Worm (Caenorhabditis elegans) whole organism, early embryonic: ENCODE measurements around the gene gei-15.

Source experiments
- B0310.2 ChIP-seq: sonication (generic microtip); optimal IDR thresholded peaks from 2 replicates; lab custom pipeline; 2016; ENCODE audit warnings: mild to moderate bottlenecking, missing genetic modification characterization, missing compliant biosample characterization
- F13C5.2 ChIP-seq: sonication (generic microtip); optimal IDR thresholded peaks from 2 replicates; lab custom pipeline; 2017; ENCODE audit warnings: mild to moderate bottlenecking, missing genetic modification characterization, inconsistent platforms, missing compliant biosample characterization
- aly-1 ChIP-seq: sonication (generic microtip); optimal IDR thresholded peaks from 2 replicates; lab custom pipeline; 2016; ENCODE audit warnings: missing genetic modification characterization, missing compliant biosample characterization
- ama-1 ChIP-seq: fragments of 150-350 bp; optimal IDR thresholded peaks from 2 replicates; lab custom pipeline; 2014
- ceh-13 ChIP-seq: fragments of 200-800 bp; sonication (Bioruptor generic); optimal IDR thresholded peaks from 2 replicates; lab custom pipeline; 2018; ENCODE audit warnings: mild to moderate bottlenecking, missing genetic modification characterization, missing compliant biosample characterization
- ceh-36 ChIP-seq: sonication (generic microtip); optimal IDR thresholded peaks from 2 replicates; lab custom pipeline; 2016; ENCODE audit warnings: missing genetic modification characterization, inconsistent platforms, missing compliant biosample characterization
- ets-7 ChIP-seq: sonication (generic microtip); optimal IDR thresholded peaks from 2 replicates; lab custom pipeline; 2016; ENCODE audit warnings: missing genotype, missing genetic modification characterization, missing compliant biosample characterization
- flt-1 ChIP-seq: fragments of 200-800 bp; sonication (Bioruptor generic); IDR thresholded peaks from 2 replicates; pipeline ENCODE4 v1.3.6; 2022; ENCODE audit warnings: missing genetic modification characterization, missing compliant biosample characterization
- hmbx-1 ChIP-seq: sonication (generic microtip); optimal IDR thresholded peaks from 2 replicates; lab custom pipeline; 2016; ENCODE audit warnings: mild to moderate bottlenecking, missing genetic modification characterization, missing compliant biosample characterization
- hmg-4 ChIP-seq: fragments of 200-800 bp; sonication (Bioruptor generic); optimal IDR thresholded peaks from 2 replicates; lab custom pipeline; 2018; ENCODE audit warnings: mild to moderate bottlenecking, missing genetic modification characterization, missing compliant biosample characterization
- hnd-1 ChIP-seq: sonication (generic microtip); optimal IDR thresholded peaks from 2 replicates; lab custom pipeline; 2016; ENCODE audit warnings: missing genetic modification characterization, missing compliant biosample characterization
- pes-1 ChIP-seq: fragments of 200-800 bp; sonication (Bioruptor generic); IDR thresholded peaks from 2 replicates; pipeline ENCODE4 v1.3.6; 2022; ENCODE audit warnings: missing genetic modification reagents, missing genetic modification characterization, missing compliant biosample characterization
- scrt-1 ChIP-seq: fragments of 200-800 bp; sonication (Bioruptor generic); IDR thresholded peaks from 2 replicates; pipeline ENCODE4 v1.3.6; 2022; ENCODE audit warnings: missing genetic modification characterization, missing compliant biosample characterization
- sea-1 ChIP-seq: fragments of 200-800 bp; sonication (Bioruptor generic); conservative IDR thresholded peaks from 2 replicates; pipeline ENCODE4 v1.3.6; 2022; ENCODE audit warnings: missing genetic modification characterization, missing compliant biosample characterization
- tbx-11 ChIP-seq: fragments of 200-800 bp; sonication (Bioruptor generic); IDR thresholded peaks from 2 replicates; pipeline ENCODE4 v1.3.6; 2022; ENCODE audit warnings: missing genetic modification characterization, missing compliant biosample characterization
- tbx-37 ChIP-seq: fragments of 200-800 bp; sonication (Bioruptor generic); conservative IDR thresholded peaks from 2 replicates; pipeline ENCODE4 v1.3.6; 2022; ENCODE audit warnings: missing genetic modification reagents, missing genetic modification characterization, missing compliant biosample characterization
- tra-4 ChIP-seq: sonication (generic microtip); optimal IDR thresholded peaks from 2 replicates; lab custom pipeline; 2017; ENCODE audit warnings: missing genetic modification characterization, missing compliant biosample characterization

The gei-15 gene

DNA sequence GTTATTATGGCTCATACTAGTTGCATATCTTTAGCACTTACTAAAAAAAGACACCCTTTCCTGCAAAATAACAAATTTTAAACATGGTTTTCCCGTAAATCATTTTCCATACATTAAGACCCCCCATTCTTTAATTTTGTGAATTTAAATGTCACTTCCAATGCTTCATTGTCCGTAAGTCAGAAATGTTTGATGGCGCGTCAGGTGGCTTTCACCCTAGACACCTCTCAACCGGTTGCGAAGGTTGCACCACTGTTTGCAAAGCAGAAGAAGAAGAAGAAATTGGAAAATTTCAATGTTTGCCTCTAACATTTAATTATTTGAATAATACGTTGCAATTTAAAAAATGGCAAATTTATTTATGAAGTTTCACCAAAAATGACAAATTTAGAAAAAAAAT, 21.5 kb downstream of the gei-15 start:
- TF ChIP-seq ceh-13 (GFP tag; lab: Kevin White, UChicago) (no peak), aly-1 (no peak), pes-1 (GFP tag; lab: Robert Waterston, UW) (no peak), ama-1 (no peak), sea-1 (GFP tag; lab: Robert Waterston, UW) (no peak), flt-1 (no peak), tbx-37 (no peak), ets-7 (tag; lab: Kevin White, UChicago) (no peak)

- TF ChIP-seq hmbx-1 (tag; lab: Kevin White, UChicago) (no peak), tbx-37 (no peak), B0310.2 (no peak)
Measured at ce11 chrX:6799776-6800175, 23.3 kb downstream of the gei-15 start, which contains the start of gene M03A8.3. TSS of gene M03A8.3 (plus strand) at chrX:6800053.

- TF ChIP-seq F13C5.2 (tag; lab: Kevin White, UChicago) = no peak
Measured at ce11 chrX:6795843-6796521, 27.1 kb downstream of the gei-15 start.

DNA sequence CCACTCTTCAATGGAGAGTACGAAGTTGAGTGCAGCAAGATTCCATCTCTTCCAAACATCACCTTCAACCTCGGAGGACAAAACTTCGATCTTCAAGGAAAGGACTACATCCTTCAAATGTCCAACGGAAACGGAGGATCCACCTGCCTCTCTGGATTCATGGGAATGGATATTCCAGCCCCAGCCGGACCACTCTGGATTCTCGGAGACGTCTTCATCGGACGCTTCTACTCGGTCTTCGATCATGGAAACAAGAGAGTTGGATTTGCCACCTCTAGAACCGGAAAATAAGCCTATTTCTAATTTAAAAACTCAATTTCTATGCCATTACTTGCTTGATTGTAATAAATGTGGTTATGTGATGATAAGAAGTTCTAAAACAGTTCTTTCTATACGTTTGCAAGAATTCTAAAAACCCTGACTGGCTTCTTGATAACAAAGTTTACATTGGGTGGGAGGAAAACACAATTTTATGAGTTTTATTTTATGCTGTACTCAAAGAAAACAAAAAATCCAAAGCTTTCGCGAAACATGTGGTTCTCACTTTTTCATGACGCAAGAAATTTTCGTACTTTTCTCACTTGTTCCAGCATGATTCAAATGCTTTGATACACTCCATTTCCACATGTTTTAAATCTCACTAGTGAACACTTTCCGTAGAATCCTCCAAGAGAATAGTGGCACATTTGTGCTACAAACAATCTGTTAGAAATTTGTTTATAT, 30.6 kb downstream of the gei-15 start:
- TF ChIP-seq ama-1 (no peak), tra-4 (tag; lab: Kevin White, UChicago) (no peak), sea-1 (GFP tag; lab: Robert Waterston, UW) (no peak), scrt-1 (GFP tag; lab: Robert Waterston, UW) (no peak), flt-1 (no peak), ets-7 (tag; lab: Kevin White, UChicago) (no peak), hmg-4 (no peak), aly-1 (no peak), B0310.2 (no peak), tbx-11 (GFP tag; lab: Robert Waterston, UW) (no peak), ceh-36 (tag; lab: Kevin White, UChicago) (no peak), ceh-13 (GFP tag; lab: Kevin White, UChicago) (no peak)

- TF ChIP-seq ets-7 (tag; lab: Kevin White, UChicago) = no peak
- TF ChIP-seq scrt-1 (GFP tag; lab: Robert Waterston, UW) = no peak
- TF ChIP-seq pes-1 (GFP tag; lab: Robert Waterston, UW) = no peak
Measured at ce11 chrX:6790986-6791385, 32.1 kb downstream of the gei-15 start, which contains the start of gene asp-3. TSS of gene asp-3 (plus strand) at chrX:6791064.

ce11 chrX:6790457-6790856, 32.6 kb downstream of the gei-15 start:
- TF ChIP-seq ama-1 (no peak), hmg-4 (no peak), tbx-11 (GFP tag; lab: Robert Waterston, UW) (no peak)

ce11 chrX:6788965-6789573, 34.0 kb downstream of the gei-15 start, which contains the start of gene sgca-1:
TSS of gene sgca-1 (minus strand) at chrX:6789548.
- TF ChIP-seq ama-1 (no peak), F13C5.2 (tag; lab: Kevin White, UChicago) (no peak), scrt-1 (GFP tag; lab: Robert Waterston, UW) (no peak), tbx-11 (GFP tag; lab: Robert Waterston, UW) (no peak)

DNA sequence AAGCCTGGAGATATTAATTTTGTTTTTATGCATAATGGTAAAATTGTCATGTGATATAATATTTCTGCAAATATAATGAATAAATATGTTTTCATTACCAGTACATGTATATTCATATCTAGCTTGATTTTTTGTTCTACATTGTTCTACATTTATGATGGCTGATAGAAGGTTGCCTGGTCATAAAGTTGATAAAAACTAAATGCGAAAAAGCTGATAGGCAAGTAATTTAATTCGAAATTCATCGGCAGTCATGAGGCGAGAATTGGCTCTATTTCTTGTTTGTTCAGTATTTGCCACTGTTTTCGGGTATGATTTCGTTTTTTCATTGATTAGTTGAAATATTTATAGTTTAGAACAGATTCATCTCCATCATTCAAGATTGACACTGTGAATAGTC, 38.9 kb downstream of the gei-15 start, which contains the start of gene bgal-2:
TSS of gene bgal-2 (plus strand) at position 231 of the 400 bp plus-strand sequence.
- no peak for TF ChIP-seq pes-1 (GFP tag; lab: Robert Waterston, UW)
- TF ChIP-seq hnd-1 (tag; lab: Kevin White, UChicago) = no peak
- no peak for TF ChIP-seq tra-4 (tag; lab: Kevin White, UChicago)
- TF ChIP-seq tbx-11 (GFP tag; lab: Robert Waterston, UW) = no peak
- no peak for TF ChIP-seq sea-1 (GFP tag; lab: Robert Waterston, UW)

- no peak for TF ChIP-seq sea-1 (GFP tag; lab: Robert Waterston, UW)
- no peak for TF ChIP-seq pes-1 (GFP tag; lab: Robert Waterston, UW)
- no peak for TF ChIP-seq aly-1
- TF ChIP-seq tbx-37 = no peak
- no peak for TF ChIP-seq tra-4 (tag; lab: Kevin White, UChicago)
- TF ChIP-seq tbx-11 (GFP tag; lab: Robert Waterston, UW) = no peak
- no peak for TF ChIP-seq B0310.2
- no peak for TF ChIP-seq ama-1
- TF ChIP-seq ceh-36 (tag; lab: Kevin White, UChicago) = no peak
- TF ChIP-seq flt-1 = no peak
- no peak for TF ChIP-seq ceh-13 (GFP tag; lab: Kevin White, UChicago)
Measured at ce11 chrX:6782857-6783256, 40.2 kb downstream of the gei-15 start, which contains the start of gene idpp-6. TSS of gene idpp-6 (plus strand) at chrX:6783157.
